Worm (Caenorhabditis elegans) whole organism, L2 larva: ENCODE measurements around the gene Y102A5C.40.

ENCODE experiments used
- F13H6.1 ChIP-seq: sonication (generic microtip); optimal IDR thresholded peaks from 2 replicates; lab custom pipeline; 2016; ENCODE audit warnings: missing genetic modification characterization, missing compliant biosample characterization
- alr-1 ChIP-seq: fragments of 150-350 bp; optimal IDR thresholded peaks from 2 replicates; lab custom pipeline; 2014; ENCODE audit warnings: missing biosample characterization, missing genetic modification characterization
- ama-1 ChIP-seq: fragments of 150-350 bp; optimal IDR thresholded peaks from 2 replicates; lab custom pipeline; 2018; ENCODE audit warnings: inconsistent platforms
- blmp-1 ChIP-seq: sonication (generic microtip); optimal IDR thresholded peaks from 2 replicates; lab custom pipeline; 2017; ENCODE audit warnings: missing genetic modification characterization, mild to moderate bottlenecking, missing compliant biosample characterization, antibody characterized with exemption, moderate library complexity; ENCODE audit not compliant: insufficient read depth
- lin-39 ChIP-seq: fragments of 150-350 bp; optimal IDR thresholded peaks from 2 replicates; lab custom pipeline; 2014; ENCODE audit warnings: missing biosample characterization, missing genetic modification reagents, missing genetic modification characterization

- TF ChIP-seq lin-39 (no peak), F13H6.1 (no peak), blmp-1 (no peak), alr-1 (tag; lab: Kevin White, UChicago) (no peak), ama-1 (lab: Kevin White, UChicago) (no peak)
Measured at ce11 chrV:16973338-16973737, 13.6 kb downstream of the Y102A5C.40 start.
